Fruit fly (Drosophila melanogaster): ENCODE results near the gene Vml.

The Vml gene

DNA sequence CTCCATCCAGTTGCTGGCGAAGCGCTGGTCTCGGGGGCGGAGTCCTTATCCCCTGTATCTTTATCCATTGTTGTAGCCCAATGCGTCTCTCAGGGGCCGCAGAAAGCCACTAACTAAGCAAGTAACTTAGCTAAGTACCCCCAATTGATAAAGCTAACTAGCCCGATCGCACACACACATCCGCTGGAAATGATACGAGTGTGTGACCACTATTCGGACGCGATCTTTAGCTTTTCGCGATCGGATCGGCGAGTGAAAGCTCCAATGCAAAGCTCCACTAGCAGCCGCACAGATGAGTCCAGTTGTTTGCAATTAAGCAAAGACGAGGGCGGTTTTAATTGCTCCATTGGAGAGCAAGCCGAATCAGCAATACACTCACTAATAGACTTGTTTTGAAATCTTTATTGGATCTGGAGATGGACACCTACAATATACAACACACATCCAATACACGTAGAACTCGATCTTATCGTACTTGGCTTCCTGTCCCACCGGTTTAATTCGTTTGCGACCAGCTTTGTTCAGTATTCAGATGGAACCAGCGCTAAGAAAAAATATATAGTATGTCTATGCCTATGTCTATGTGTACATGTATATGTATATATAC is 21.5 kb upstream of the Vml start, which contains the start of gene CG3091:
Gene CG3091, minus strand, starts transcription at position 178 of the 607 bp plus-strand sequence.
- TF ChIP-seq CG12605 (GFP tag; IDR thresholded peaks at IDR 0.05) (no peak), CG32121 (GFP tag; IDR thresholded peaks at IDR 0.05) (peak; percentile 75), CG14655 (GFP tag; optimal IDR thresholded peaks at IDR 0.05) (no peak), CG4496 (GFP tag; IDR thresholded peaks at IDR 0.05) (peak; percentile 55; the same call in 1 of the 3 replicates), Pif1A (GFP tag; optimal IDR thresholded peaks at IDR 0.05) (no peak), CG8159 (tag; optimal IDR thresholded peaks at IDR 0.05) (no peak), gl (tag; optimal IDR thresholded peaks at IDR 0.05) (no peak), CG15710 (tag; optimal IDR thresholded peaks at IDR 0.05) (no peak), Ets98B (GFP tag; IDR thresholded peaks at IDR 0.05) (peak; percentile 73), fd96Ca (GFP tag; IDR thresholded peaks at IDR 0.05) (peak; percentile 70; the same call in 2 of the 3 replicates), CG9948 (tag; optimal IDR thresholded peaks at IDR 0.05) (no peak), CG8301 (tag; optimal IDR thresholded peaks at IDR 0.05) (no peak), Snoo (tag; optimal IDR thresholded peaks at IDR 0.05) (no peak), Pif1B (GFP tag; optimal IDR thresholded peaks at IDR 0.05) (no peak)

DNA sequence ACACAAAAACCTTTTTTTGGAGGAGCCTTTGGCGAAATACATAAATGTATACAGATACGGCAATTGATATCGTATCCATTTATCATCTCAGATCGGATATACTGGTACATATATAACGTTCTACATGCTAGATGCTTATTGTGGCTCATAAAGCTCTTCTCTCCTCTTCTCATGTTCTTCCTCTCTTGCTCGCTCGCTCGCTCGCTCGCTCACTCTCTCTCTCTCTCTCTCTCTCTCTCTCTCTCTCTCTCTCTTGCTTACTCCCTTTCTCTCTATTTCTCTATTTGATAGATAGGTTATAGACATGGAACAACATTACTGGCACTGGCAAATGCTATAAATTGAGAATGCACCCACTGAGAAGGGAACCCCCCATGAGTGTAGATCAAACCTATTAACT is 20.6 kb upstream of the Vml start:
- TF ChIP-seq CG10348 (GFP tag; IDR thresholded peaks at IDR 0.05) (no peak), CG12605 (GFP tag; IDR thresholded peaks at IDR 0.05) (no peak), Ets98B (GFP tag; IDR thresholded peaks at IDR 0.05) (peak; percentile 22; the same call in 1 of the 2 replicates), CG8301 (tag; optimal IDR thresholded peaks at IDR 0.05) (no peak), CG9948 (tag; optimal IDR thresholded peaks at IDR 0.05) (no peak), CG34367 (tag; optimal IDR thresholded peaks at IDR 0.05) (no peak), CG15710 (tag; optimal IDR thresholded peaks at IDR 0.05) (no peak), Pif1B (GFP tag; optimal IDR thresholded peaks at IDR 0.05) (no peak), CG14655 (GFP tag; optimal IDR thresholded peaks at IDR 0.05) (no peak), EcR (GFP tag; optimal IDR thresholded peaks at IDR 0.05) (peak; percentile 68)

DNA sequence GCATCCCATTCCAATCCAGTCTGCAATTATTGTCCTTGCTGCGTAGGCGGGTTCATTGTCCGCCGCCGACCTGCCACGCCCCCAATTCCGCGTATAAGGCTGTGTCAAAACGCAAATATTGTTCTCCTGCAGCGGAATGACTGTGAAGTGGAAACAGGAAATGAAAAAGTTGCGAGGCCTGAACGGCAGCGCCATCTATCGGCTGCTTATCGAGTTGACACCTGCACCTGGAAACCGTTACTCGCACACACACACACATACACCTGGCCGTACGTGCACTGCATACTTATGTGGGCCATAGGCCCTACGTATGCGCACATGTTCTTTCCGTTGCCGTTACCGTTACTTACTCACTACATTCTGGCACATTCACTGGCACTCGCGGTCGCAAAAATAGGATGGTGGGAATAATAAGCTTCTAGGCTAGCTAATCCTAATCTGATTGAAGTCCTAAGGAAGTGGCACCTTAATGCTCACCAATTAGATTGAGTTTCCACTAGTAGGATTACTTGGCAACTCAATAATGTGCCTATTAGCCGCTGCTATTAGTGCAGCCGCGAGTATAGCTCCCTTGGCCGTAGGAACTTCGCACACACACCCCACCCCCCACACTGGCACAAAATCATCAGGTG is 16.9 kb upstream of the Vml start:
- TF ChIP-seq gl (tag; optimal IDR thresholded peaks at IDR 0.05): no peak
- peak; percentile 54; the same call in 2 of the 3 replicates for TF ChIP-seq CG4496 (GFP tag; IDR thresholded peaks at IDR 0.05)
- no peak for TF ChIP-seq D1 (tag; optimal IDR thresholded peaks at IDR 0.05)
- no peak for TF ChIP-seq CG12605 (GFP tag; IDR thresholded peaks at IDR 0.05)
- TF ChIP-seq CG17806 (tag; optimal IDR thresholded peaks at IDR 0.05): peak; percentile 25
- peak; percentile 41; the same call in 1 of the 2 replicates for TF ChIP-seq CG32121 (GFP tag; IDR thresholded peaks at IDR 0.05)
- peak; percentile 6 for TF ChIP-seq CG9948 (tag; optimal IDR thresholded peaks at IDR 0.05)
- TF ChIP-seq CG10348 (GFP tag; IDR thresholded peaks at IDR 0.05): no peak
- peak; percentile 58; the same call in 1 of the 3 replicates for TF ChIP-seq fd96Ca (GFP tag; IDR thresholded peaks at IDR 0.05)
- TF ChIP-seq CG8301 (tag; optimal IDR thresholded peaks at IDR 0.05): peak; percentile 27
- peak; percentile 19 for TF ChIP-seq CG15710 (tag; optimal IDR thresholded peaks at IDR 0.05)
- TF ChIP-seq Pif1A (GFP tag; optimal IDR thresholded peaks at IDR 0.05): no peak
- peak; percentile 39 for TF ChIP-seq CG8159 (tag; optimal IDR thresholded peaks at IDR 0.05)
- no peak for TF ChIP-seq Pif1B (GFP tag; optimal IDR thresholded peaks at IDR 0.05)

DNA sequence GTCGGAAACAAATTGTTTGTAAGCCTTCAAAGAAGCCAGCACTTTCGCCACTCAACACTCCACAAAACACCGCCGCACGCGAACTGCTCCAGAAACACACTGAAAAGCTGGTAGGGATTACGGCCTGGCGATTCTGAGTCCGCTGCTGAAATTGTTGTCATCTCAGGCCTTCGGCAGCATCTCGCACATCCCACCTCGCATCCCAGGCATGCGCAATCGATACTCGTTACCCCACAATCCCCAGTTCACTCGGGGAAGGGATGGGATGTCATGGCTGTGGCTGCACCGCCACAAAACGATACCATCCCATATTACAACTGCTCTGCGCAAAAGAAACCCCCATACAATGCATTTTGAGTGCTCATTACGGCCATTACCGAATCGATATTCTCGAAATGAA is 15.9 kb upstream of the Vml start, which contains the start of gene CG3078:
Gene CG3078, minus strand, starts transcription at position 101 of the 400 bp plus-strand sequence.
- no peak for TF ChIP-seq CG14655 (GFP tag; optimal IDR thresholded peaks at IDR 0.05)
- no peak for TF ChIP-seq CG34367 (tag; optimal IDR thresholded peaks at IDR 0.05)
- TF ChIP-seq Pif1B (GFP tag; optimal IDR thresholded peaks at IDR 0.05): no peak
- TF ChIP-seq CG13204 (GFP tag; optimal IDR thresholded peaks at IDR 0.05): no peak
- no peak for TF ChIP-seq CG9948 (tag; optimal IDR thresholded peaks at IDR 0.05)
- no peak for TF ChIP-seq CG12605 (GFP tag; IDR thresholded peaks at IDR 0.05)
- no peak for TF ChIP-seq CG32121 (GFP tag; IDR thresholded peaks at IDR 0.05)
- no peak for TF ChIP-seq fd96Ca (GFP tag; IDR thresholded peaks at IDR 0.05)
- no peak for TF ChIP-seq CG8301 (tag; optimal IDR thresholded peaks at IDR 0.05)
- no peak for TF ChIP-seq CG4496 (GFP tag; IDR thresholded peaks at IDR 0.05)
- TF ChIP-seq CG10348 (GFP tag; IDR thresholded peaks at IDR 0.05): no peak
- TF ChIP-seq EcR (GFP tag; optimal IDR thresholded peaks at IDR 0.05): no peak
- TF ChIP-seq CG15710 (tag; optimal IDR thresholded peaks at IDR 0.05): no peak
- no peak for TF ChIP-seq Ets98B (GFP tag; IDR thresholded peaks at IDR 0.05)
- TF ChIP-seq CG17806 (tag; optimal IDR thresholded peaks at IDR 0.05): no peak
- TF ChIP-seq rn (GFP tag; IDR thresholded peaks at IDR 0.05): no peak
- TF ChIP-seq CG8159 (tag; optimal IDR thresholded peaks at IDR 0.05): no peak

DNA sequence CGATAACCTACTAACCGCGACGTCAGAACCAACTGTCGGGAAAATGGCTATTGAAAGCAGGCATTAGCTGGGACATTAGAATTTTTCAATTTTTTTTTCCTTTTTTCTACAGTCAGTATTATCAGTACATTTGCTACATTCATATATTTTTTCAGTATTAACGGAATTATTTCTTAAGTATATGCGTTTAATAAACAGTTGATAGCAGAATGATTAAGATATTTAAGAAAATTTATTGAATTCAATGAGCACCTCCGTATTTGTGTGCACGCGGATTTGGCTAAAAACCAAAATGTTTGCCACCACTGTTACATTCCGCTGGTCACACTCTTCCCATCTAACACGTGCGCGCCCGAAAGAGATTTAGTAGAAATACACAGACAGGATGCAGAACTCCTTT is 13.1 kb upstream of the Vml start, which contains the start of the genes temp and CG3071:
Gene temp, minus strand, starts transcription at position 5 of the 400 bp plus-strand sequence.
Gene CG3071, plus strand, starts transcription at position 327 of the 400 bp plus-strand sequence.
- TF ChIP-seq Ets98B (GFP tag; IDR thresholded peaks at IDR 0.05) (no peak), rn (GFP tag; IDR thresholded peaks at IDR 0.05) (no peak), CG15710 (tag; optimal IDR thresholded peaks at IDR 0.05) (peak; percentile 56), fd96Ca (GFP tag; IDR thresholded peaks at IDR 0.05) (no peak), CG13204 (GFP tag; optimal IDR thresholded peaks at IDR 0.05) (no peak), Snoo (tag; optimal IDR thresholded peaks at IDR 0.05) (peak; percentile 21), CG8159 (tag; optimal IDR thresholded peaks at IDR 0.05) (peak; percentile 53), CG32121 (GFP tag; IDR thresholded peaks at IDR 0.05) (no peak), CG17806 (tag; optimal IDR thresholded peaks at IDR 0.05) (peak; percentile 12), gl (tag; optimal IDR thresholded peaks at IDR 0.05) (no peak), CG4496 (GFP tag; IDR thresholded peaks at IDR 0.05) (no peak), D1 (tag; optimal IDR thresholded peaks at IDR 0.05) (no peak), Pif1A (GFP tag; optimal IDR thresholded peaks at IDR 0.05) (peak; percentile 26), CG8301 (tag; optimal IDR thresholded peaks at IDR 0.05) (peak; percentile 10), CG12605 (GFP tag; IDR thresholded peaks at IDR 0.05) (no peak), CG10348 (GFP tag; IDR thresholded peaks at IDR 0.05) (no peak), CG14655 (GFP tag; optimal IDR thresholded peaks at IDR 0.05) (no peak), EcR (GFP tag; optimal IDR thresholded peaks at IDR 0.05) (no peak), CG9948 (tag; optimal IDR thresholded peaks at IDR 0.05) (peak; percentile 28), Pif1B (GFP tag; optimal IDR thresholded peaks at IDR 0.05) (no peak), CG34367 (tag; optimal IDR thresholded peaks at IDR 0.05) (no peak)

All from whole organism, pupa.